Comparison of ENCODE assay signal across 1 fruit fly cellular context in genomic region chr3L:1602064-1602832, dm6.
TF ChIP-seq lines count a peak whose summit lies in the region.

Gene CG12104, minus strand, starts transcription at chr3L:1602674.

TF ChIP-seq in whole organism, embryonic, 481 proteins besides CTCF, POLR2A, EP300 and RAD21 (continued from another document and continues in another):
- TF ChIP-seq CG2199 (GFP tag; IDR thresholded peaks at IDR 0.05; lab: Robert Waterston, UW): peak; percentile 68; the same call in 1 of the 3 replicates
- peak; percentile 35; the same call in 1 of the 2 replicates for TF ChIP-seq amos (GFP tag; IDR thresholded peaks at IDR 0.05; lab: Robert Waterston, UW; ENCODE audit: partially characterized antibody)
- TF ChIP-seq CG17802 (tag; optimal IDR thresholded peaks at IDR 0.05; lab: Kevin White, UChicago): peak; percentile 64
- TF ChIP-seq Hmr (GFP tag; optimal IDR thresholded peaks at IDR 0.05; lab: Kevin White, UChicago): peak; percentile 51
- peak; percentile 41 for TF ChIP-seq CG17385 (GFP tag; optimal IDR thresholded peaks at IDR 0.05; lab: Kevin White, UChicago)
- TF ChIP-seq Sry-β (GFP tag; optimal IDR thresholded peaks at IDR 0.05; lab: Kevin White, UChicago): peak; percentile 30
- TF ChIP-seq CG13296 (GFP tag; optimal IDR thresholded peaks at IDR 0.05; lab: Kevin White, UChicago): peak; percentile 9
- TF ChIP-seq tna (GFP tag; IDR thresholded peaks at IDR 0.05; lab: Robert Waterston, UW; ENCODE audit: partially characterized antibody): no peak
- no peak for TF ChIP-seq pnt (GFP tag; optimal IDR thresholded peaks at IDR 0.05; lab: Kevin White, UChicago)
- peak; percentile 38; the same call in 1 of the 2 replicates for TF ChIP-seq slbo (GFP tag; IDR thresholded peaks at IDR 0.05; lab: Robert Waterston, UW)
- no peak for TF ChIP-seq onecut (GFP tag; IDR thresholded peaks at IDR 0.05; lab: Robert Waterston, UW)
- TF ChIP-seq Lhr (GFP tag; optimal IDR thresholded peaks at IDR 0.05; lab: Kevin White, UChicago): peak; percentile 43
- peak; percentile 10 for TF ChIP-seq CG2120 (GFP tag; optimal IDR thresholded peaks at IDR 0.05; lab: Kevin White, UChicago)
- TF ChIP-seq gsb (GFP tag; IDR thresholded peaks at IDR 0.05; lab: Robert Waterston, UW): no peak
- TF ChIP-seq stwl (tag; optimal IDR thresholded peaks at IDR 0.05; lab: Kevin White, UChicago): no peak
- no peak for TF ChIP-seq CG6654 (GFP tag; optimal IDR thresholded peaks at IDR 0.05; lab: Kevin White, UChicago)
- TF ChIP-seq pb (GFP tag; optimal IDR thresholded peaks at IDR 0.05; lab: Kevin White, UChicago): no peak
- TF ChIP-seq CG10267 (tag; optimal IDR thresholded peaks at IDR 0.05; lab: Kevin White, UChicago): peak; percentile 88
- peak; percentile 34; the same call in 1 of the 4 replicates for TF ChIP-seq Dll (GFP tag; IDR thresholded peaks at IDR 0.05; lab: Robert Waterston, UW; ENCODE audit: partially characterized antibody)
- peak; percentile 16 for TF ChIP-seq phol (tag; optimal IDR thresholded peaks at IDR 0.05; lab: Kevin White, UChicago)
- TF ChIP-seq CG10209 (GFP tag; optimal IDR thresholded peaks at IDR 0.05; lab: Kevin White, UChicago): no peak
- TF ChIP-seq E2f2 (GFP tag; IDR thresholded peaks at IDR 0.05; lab: Robert Waterston, UW): peak; percentile 35; the same call in 1 of the 2 replicates
- peak; percentile 24 for TF ChIP-seq CG10462 (GFP tag; optimal IDR thresholded peaks at IDR 0.05; lab: Kevin White, UChicago)
- no peak for TF ChIP-seq Tbp (GFP tag; optimal IDR thresholded peaks at IDR 0.05; lab: Kevin White, UChicago)
- TF ChIP-seq ase (GFP tag; IDR thresholded peaks at IDR 0.05; lab: Robert Waterston, UW): no peak
- peak; percentile 16 for TF ChIP-seq CG18262 (tag; optimal IDR thresholded peaks at IDR 0.05; lab: Kevin White, UChicago)
- TF ChIP-seq bab2 (GFP tag; optimal IDR thresholded peaks at IDR 0.05; lab: Kevin White, UChicago): no peak
- TF ChIP-seq HmgZ (tag; optimal IDR thresholded peaks at IDR 0.05; lab: Kevin White, UChicago): peak; percentile 38
- no peak for TF ChIP-seq gt (GFP tag; IDR thresholded peaks at IDR 0.05; lab: Robert Waterston, UW)
- 0 out of 2 replicates have a peak, but pooled peaks have one; percentile 7 for TF ChIP-seq CG17328 (GFP tag; IDR thresholded peaks at IDR 0.05; lab: Robert Waterston, UW)
- TF ChIP-seq sna (GFP tag; IDR thresholded peaks at IDR 0.05; lab: Robert Waterston, UW; ENCODE audit: partially characterized antibody): peak; percentile 35; the same call in 1 of the 2 replicates
- TF ChIP-seq pan (optimal IDR thresholded peaks at IDR 0.05; lab: Kevin White, UChicago): no peak
- TF ChIP-seq pan (GFP tag; optimal IDR thresholded peaks at IDR 0.05 in 1 of 2, IDR thresholded peaks at IDR 0.05 in 1 of 2): no peak
- peak; percentile 14 for TF ChIP-seq PHDP (tag; optimal IDR thresholded peaks at IDR 0.05; lab: Kevin White, UChicago)
- no peak for TF ChIP-seq CG10366 (GFP tag; IDR thresholded peaks at IDR 0.05; lab: Robert Waterston, UW)
- no peak for TF ChIP-seq CG4282 (GFP tag; optimal IDR thresholded peaks at IDR 0.05; lab: Kevin White, UChicago)
- no peak for TF ChIP-seq Mes4 (GFP tag; optimal IDR thresholded peaks at IDR 0.05; lab: Kevin White, UChicago)
- TF ChIP-seq Bgb (GFP tag; IDR thresholded peaks at IDR 0.05; lab: Robert Waterston, UW; ENCODE audit: partially characterized antibody): peak; percentile 27; the same call in 1 of the 2 replicates
- peak; percentile 55 for TF ChIP-seq CG34376 (GFP tag; optimal IDR thresholded peaks at IDR 0.05; lab: Kevin White, UChicago)
- peak; percentile 33; the same call in 1 of the 2 replicates for TF ChIP-seq CG32532 (GFP tag; IDR thresholded peaks at IDR 0.05; lab: Robert Waterston, UW)
- TF ChIP-seq grn (GFP tag; optimal IDR thresholded peaks at IDR 0.05; lab: Kevin White, UChicago): peak; percentile 79
- peak; percentile 95 for TF ChIP-seq CG10543 (GFP tag; optimal IDR thresholded peaks at IDR 0.05; lab: Kevin White, UChicago)
- TF ChIP-seq D (optimal IDR thresholded peaks at IDR 0.05; lab: Kevin White, UChicago): no peak
- TF ChIP-seq D (GFP tag; optimal IDR thresholded peaks at IDR 0.05; lab: Kevin White, UChicago): peak; percentile 14
- peak; percentile 11 for TF ChIP-seq nerfin-1 (tag; optimal IDR thresholded peaks at IDR 0.05; lab: Kevin White, UChicago)
- peak; percentile 75 for TF ChIP-seq MBD-R2 (GFP tag; IDR thresholded peaks at IDR 0.05; lab: Robert Waterston, UW)
- TF ChIP-seq sens (GFP tag; lab: Kevin White, UChicago): peak; percentile 67
- peak; percentile 47 for TF ChIP-seq CG12659 (GFP tag; optimal IDR thresholded peaks at IDR 0.05; lab: Kevin White, UChicago)
- peak; percentile 38 for TF ChIP-seq CG1233 (GFP tag; optimal IDR thresholded peaks at IDR 0.05; lab: Kevin White, UChicago)
- TF ChIP-seq CG9797 (GFP tag; optimal IDR thresholded peaks at IDR 0.05; lab: Kevin White, UChicago): peak; percentile 74
- TF ChIP-seq CG7987 (GFP tag; optimal IDR thresholded peaks at IDR 0.05; lab: Kevin White, UChicago): peak; percentile 12
- TF ChIP-seq knrl (GFP tag; IDR thresholded peaks at IDR 0.05; lab: Robert Waterston, UW; ENCODE audit: partially characterized antibody): 0 out of 3 replicates have a peak, but pooled peaks have one; percentile 21
- TF ChIP-seq Drgx (GFP tag; IDR thresholded peaks at IDR 0.05; lab: Robert Waterston, UW): no peak
- 0 out of 2 replicates have a peak, but pooled peaks have one; percentile 14 for TF ChIP-seq sob (GFP tag; IDR thresholded peaks at IDR 0.05; lab: Robert Waterston, UW)
- TF ChIP-seq Adf1 (GFP tag; IDR thresholded peaks at IDR 0.05; lab: Robert Waterston, UW): peak; percentile 73
- no peak for TF ChIP-seq ATbp (GFP tag; optimal IDR thresholded peaks at IDR 0.05; lab: Kevin White, UChicago)
- TF ChIP-seq nerfin-2 (GFP tag; IDR thresholded peaks at IDR 0.05; lab: Robert Waterston, UW; ENCODE audit: partially characterized antibody): 0 out of 2 replicates have a peak, but pooled peaks have one; percentile 6
- TF ChIP-seq shn (GFP tag; optimal IDR thresholded peaks at IDR 0.05; lab: Kevin White, UChicago): no peak
- TF ChIP-seq CG12299 (tag; optimal IDR thresholded peaks at IDR 0.05; lab: Kevin White, UChicago): peak; percentile 29
- TF ChIP-seq da (GFP tag; optimal IDR thresholded peaks at IDR 0.05; lab: Kevin White, UChicago): no peak
- TF ChIP-seq CG15011 (GFP tag; optimal IDR thresholded peaks at IDR 0.05; lab: Kevin White, UChicago): no peak
- no peak for TF ChIP-seq gcm2 (GFP tag; optimal IDR thresholded peaks at IDR 0.05; lab: Kevin White, UChicago)
- 0 out of 2 replicates have a peak, but pooled peaks have one; percentile 20 for TF ChIP-seq CG13287 (GFP tag; IDR thresholded peaks at IDR 0.05; lab: Robert Waterston, UW; ENCODE audit: partially characterized antibody)
- TF ChIP-seq exex (tag; optimal IDR thresholded peaks at IDR 0.05; lab: Kevin White, UChicago): peak; percentile 99
- TF ChIP-seq Med (GFP tag; lab: Kevin White, UChicago): peak; percentile 82
- no peak for TF ChIP-seq CG10979 (tag; optimal IDR thresholded peaks at IDR 0.05; lab: Kevin White, UChicago)
- TF ChIP-seq CG11085 (GFP tag; IDR thresholded peaks at IDR 0.05; lab: Robert Waterston, UW): no peak
- TF ChIP-seq fd96Cb (tag; optimal IDR thresholded peaks at IDR 0.05; lab: Kevin White, UChicago): no peak
- TF ChIP-seq lab (GFP tag; optimal IDR thresholded peaks at IDR 0.05; lab: Kevin White, UChicago): peak; percentile 42
- TF ChIP-seq ci (GFP tag; IDR thresholded peaks at IDR 0.05; lab: Robert Waterston, UW): 0 out of 3 replicates have a peak, but pooled peaks have one; percentile 14
- TF ChIP-seq Awh (GFP tag; IDR thresholded peaks at IDR 0.05; lab: Robert Waterston, UW): no peak
- TF ChIP-seq mld (GFP tag; IDR thresholded peaks at IDR 0.05; lab: Robert Waterston, UW; ENCODE audit: partially characterized antibody): 0 out of 3 replicates have a peak, but pooled peaks have one; percentile 42
- peak; percentile 30 for TF ChIP-seq CG8388 (GFP tag; optimal IDR thresholded peaks at IDR 0.05; lab: Kevin White, UChicago)
- TF ChIP-seq CG10654 (GFP tag; optimal IDR thresholded peaks at IDR 0.05; lab: Kevin White, UChicago): no peak
- no peak for TF ChIP-seq Doc3 (GFP tag; IDR thresholded peaks at IDR 0.05; lab: Robert Waterston, UW; ENCODE audit: partially characterized antibody)
- no peak for TF ChIP-seq Stat92E (GFP tag; optimal IDR thresholded peaks at IDR 0.05; lab: Kevin White, UChicago)
- peak; percentile 86 for TF ChIP-seq Ets65A (GFP tag; lab: Kevin White, UChicago)
- TF ChIP-seq Mrtf (GFP tag; IDR thresholded peaks at IDR 0.05; lab: Robert Waterston, UW): no peak
- peak; percentile 23 for TF ChIP-seq CG3407 (GFP tag; optimal IDR thresholded peaks at IDR 0.05; lab: Kevin White, UChicago)
- TF ChIP-seq abd-A (tag; optimal IDR thresholded peaks at IDR 0.05; lab: Kevin White, UChicago): no peak
- peak; percentile 24 for TF ChIP-seq nmo (GFP tag; optimal IDR thresholded peaks at IDR 0.05; lab: Kevin White, UChicago)
- TF ChIP-seq NfI (GFP tag; optimal IDR thresholded peaks at IDR 0.05; lab: Kevin White, UChicago): peak; percentile 44
- TF ChIP-seq Ets97D (GFP tag; optimal IDR thresholded peaks at IDR 0.05; lab: Kevin White, UChicago): peak; percentile 90
- TF ChIP-seq gfzf (GFP tag; optimal IDR thresholded peaks at IDR 0.05; lab: Kevin White, UChicago): peak; percentile 76
- peak; percentile 99 for TF ChIP-seq CG15514 (GFP tag; optimal IDR thresholded peaks at IDR 0.05; lab: Kevin White, UChicago)
- peak; percentile 96 for TF ChIP-seq GATAe (GFP tag; conservative IDR thresholded peaks at IDR 0.05; lab: Robert Waterston, UW)
- TF ChIP-seq ab (GFP tag; optimal IDR thresholded peaks at IDR 0.05; lab: Kevin White, UChicago): no peak
- TF ChIP-seq YL-1 (GFP tag; optimal IDR thresholded peaks at IDR 0.05; lab: Kevin White, UChicago): peak; percentile 41
- peak; percentile 53 for TF ChIP-seq trem (tag; optimal IDR thresholded peaks at IDR 0.05; lab: Kevin White, UChicago)
- TF ChIP-seq CG15601 (tag; optimal IDR thresholded peaks at IDR 0.05; lab: Kevin White, UChicago): no peak
- TF ChIP-seq CG11560 (tag; IDR thresholded peaks at IDR 0.05; lab: Robert Waterston, UW): no peak
- TF ChIP-seq hkb (optimal IDR thresholded peaks at IDR 0.05; lab: Kevin White, UChicago): no peak
- TF ChIP-seq hkb (GFP tag; IDR thresholded peaks at IDR 0.05; lab: Robert Waterston, UW): 0 out of 2 replicates have a peak, but pooled peaks have one; percentile 8
- TF ChIP-seq HLHmδ (GFP tag; optimal IDR thresholded peaks at IDR 0.05; lab: Kevin White, UChicago): no peak
- TF ChIP-seq CG8290 (GFP tag; optimal IDR thresholded peaks at IDR 0.05; lab: Kevin White, UChicago): no peak
- peak in 1 of 2 experiments; percentile 13 for TF ChIP-seq CG8290 (tag; optimal IDR thresholded peaks at IDR 0.05; lab: Kevin White, UChicago)
- peak; percentile 15 for TF ChIP-seq Sin3A (optimal IDR thresholded peaks at IDR 0.05; lab: Kevin White, UChicago)
- TF ChIP-seq CG17829 (tag; optimal IDR thresholded peaks at IDR 0.05; lab: Kevin White, UChicago): peak; percentile 29
- TF ChIP-seq rib (GFP tag; IDR thresholded peaks at IDR 0.05; lab: Robert Waterston, UW): peak; percentile 54; the same call in 1 of the 2 replicates
- TF ChIP-seq CG4617 (GFP tag; optimal IDR thresholded peaks at IDR 0.05; lab: Kevin White, UChicago; ENCODE audit: borderline replicate concordance): peak; percentile 68
- no peak for TF ChIP-seq CG6272 (GFP tag; IDR thresholded peaks at IDR 0.05; lab: Robert Waterston, UW)
- TF ChIP-seq Lim3 (GFP tag; IDR thresholded peaks at IDR 0.05; lab: Robert Waterston, UW): no peak
- TF ChIP-seq pzg (GFP tag; optimal IDR thresholded peaks at IDR 0.05; lab: Kevin White, UChicago): peak; percentile 58
- TF ChIP-seq H2.0 (GFP tag; IDR thresholded peaks at IDR 0.05; lab: Robert Waterston, UW): no peak
- TF ChIP-seq Hmx (GFP tag; optimal IDR thresholded peaks at IDR 0.05; lab: Kevin White, UChicago): no peak
- peak; percentile 57 for TF ChIP-seq CG14710 (tag; optimal IDR thresholded peaks at IDR 0.05; lab: Kevin White, UChicago)
- TF ChIP-seq CG2889 (GFP tag; IDR thresholded peaks at IDR 0.05; lab: Robert Waterston, UW): no peak
- TF ChIP-seq CG10431 (GFP tag; optimal IDR thresholded peaks at IDR 0.05; lab: Kevin White, UChicago): peak; percentile 51
- TF ChIP-seq sug (tag; optimal IDR thresholded peaks at IDR 0.05; lab: Kevin White, UChicago): peak; percentile 91
- no peak for TF ChIP-seq CG17359 (tag; optimal IDR thresholded peaks at IDR 0.05; lab: Kevin White, UChicago)
- no peak for TF ChIP-seq Spps (tag; optimal IDR thresholded peaks at IDR 0.05; lab: Kevin White, UChicago)
- TF ChIP-seq CG7556 (GFP tag; optimal IDR thresholded peaks at IDR 0.05; lab: Kevin White, UChicago): no peak
- TF ChIP-seq CG11723 (GFP tag; optimal IDR thresholded peaks at IDR 0.05; lab: Kevin White, UChicago): no peak
- TF ChIP-seq CoRest (tag; optimal IDR thresholded peaks at IDR 0.05; lab: Kevin White, UChicago): peak; percentile 42
- TF ChIP-seq mirr (GFP tag; optimal IDR thresholded peaks at IDR 0.05; lab: Kevin White, UChicago): peak; percentile 64
- TF ChIP-seq Hand (GFP tag; optimal IDR thresholded peaks at IDR 0.05; lab: Kevin White, UChicago): no peak
- no peak for TF ChIP-seq Gsc (GFP tag; IDR thresholded peaks at IDR 0.05; lab: Robert Waterston, UW)
- no peak for TF ChIP-seq Six4 (GFP tag; optimal IDR thresholded peaks at IDR 0.05; lab: Kevin White, UChicago)
- no peak for TF ChIP-seq CG14441 (GFP tag; IDR thresholded peaks at IDR 0.05; lab: Robert Waterston, UW)
- TF ChIP-seq vvl (GFP tag; IDR thresholded peaks at IDR 0.05; lab: Robert Waterston, UW): peak; percentile 37; the same call in 1 of the 2 replicates
- TF ChIP-seq CG15479 (GFP tag; optimal IDR thresholded peaks at IDR 0.05; lab: Kevin White, UChicago): peak; percentile 91
- TF ChIP-seq CG2116 (GFP tag; optimal IDR thresholded peaks at IDR 0.05; lab: Kevin White, UChicago): peak; percentile 53
- peak; percentile 22 for TF ChIP-seq CG30020 (tag; optimal IDR thresholded peaks at IDR 0.05; lab: Kevin White, UChicago)
- TF ChIP-seq row (GFP tag; IDR thresholded peaks at IDR 0.05; lab: Robert Waterston, UW): peak; percentile 71
- TF ChIP-seq CG33557 (GFP tag; optimal IDR thresholded peaks at IDR 0.05; lab: Kevin White, UChicago): peak; percentile 64
- TF ChIP-seq CG6683 (GFP tag; optimal IDR thresholded peaks at IDR 0.05; lab: Kevin White, UChicago): no peak
- TF ChIP-seq grau (tag; optimal IDR thresholded peaks at IDR 0.05; lab: Kevin White, UChicago): peak; percentile 37
- peak; percentile 42 for TF ChIP-seq CG9727 (GFP tag; optimal IDR thresholded peaks at IDR 0.05; lab: Kevin White, UChicago)
- TF ChIP-seq CG1529 (GFP tag; optimal IDR thresholded peaks at IDR 0.05; lab: Kevin White, UChicago): peak; percentile 27
- peak; percentile 40 for TF ChIP-seq cwo (GFP tag; optimal IDR thresholded peaks at IDR 0.05; lab: Kevin White, UChicago)
